Worm (Caenorhabditis elegans) whole organism, dauer: Measurements from ENCODE around the gene cdh-1.
"Not testable (repeated sequence)": the region's sequence is repeated elsewhere in the genome, so short reads cannot be mapped to it uniquely, and the experiment has no call there.

Experiments
- unc-62 ChIP-seq: sonication (generic microtip); optimal IDR thresholded peaks from 2 replicates; lab custom pipeline; 2017; ENCODE audit warnings: missing biosample characterization, missing genetic modification reagents, missing genetic modification characterization

Gene cdh-1

DNA sequence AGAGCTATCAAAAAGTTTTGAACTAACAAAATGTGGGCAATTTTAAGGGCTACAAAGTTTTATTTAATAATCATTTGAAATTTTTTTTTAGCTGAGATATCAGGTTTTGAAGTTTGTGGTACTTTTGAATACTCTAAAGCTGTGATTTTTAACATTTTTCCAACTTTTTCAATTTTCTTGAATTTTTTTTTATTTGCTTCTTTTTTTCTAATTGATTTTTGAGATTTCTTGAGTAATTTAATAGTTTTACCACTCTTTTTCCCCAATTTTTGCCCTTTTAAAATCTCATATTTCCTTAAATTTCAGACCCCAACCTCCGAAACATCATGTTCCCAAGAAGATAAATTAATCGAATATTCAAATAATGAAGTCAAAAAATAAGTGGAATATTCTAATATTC, at the start of gene cdh-1:
Gene cdh-1, plus strand, starts transcription at position 301 of the 400 bp plus-strand sequence.
- TF ChIP-seq unc-62 (GFP tag; lab: Kevin White, UChicago) = no peak

DNA sequence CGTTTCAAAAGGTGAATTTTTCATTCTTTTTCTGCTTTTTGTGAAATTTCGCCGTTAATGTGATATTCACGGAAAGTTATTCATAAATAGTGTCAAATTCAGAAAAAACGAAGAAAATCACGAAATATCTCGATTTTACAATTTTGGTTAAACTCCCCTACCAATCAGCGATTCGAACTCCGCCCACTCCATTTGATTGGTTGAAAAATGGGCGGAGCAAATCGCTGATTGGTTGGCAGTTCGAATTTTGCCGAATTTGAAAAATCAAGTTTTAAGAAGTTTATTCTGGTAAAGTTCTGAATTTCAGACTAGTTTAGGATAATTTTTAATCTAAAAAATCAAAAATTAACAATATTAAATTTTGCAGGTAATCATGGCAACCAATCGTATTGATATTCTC, 46.0 kb upstream of the cdh-1 start:
- TF ChIP-seq unc-62 (GFP tag; lab: Kevin White, UChicago) = no peak

ce11 chrIII:2866597-2866996, 44.1 kb upstream of the cdh-1 start:
- TF ChIP-seq unc-62 (GFP tag; lab: Kevin White, UChicago) = no peak

DNA sequence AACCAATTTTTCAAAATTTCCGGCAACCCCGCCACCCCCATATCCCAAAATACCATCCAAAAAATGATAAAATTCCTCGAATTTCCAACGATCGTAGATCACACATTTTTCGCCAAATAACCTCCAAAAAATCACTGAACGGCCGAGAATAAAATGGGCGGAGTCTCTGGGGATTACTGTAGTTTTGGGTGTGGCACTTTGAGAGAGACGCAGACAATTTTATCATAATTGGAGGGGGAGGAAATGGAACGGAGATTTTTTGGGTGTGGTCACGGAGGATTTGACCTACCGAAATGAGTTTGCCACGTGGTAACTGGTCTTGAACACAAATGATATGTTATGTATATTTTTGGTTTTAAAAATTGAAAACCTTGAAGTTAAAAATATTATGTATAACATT, 42.3 kb upstream of the cdh-1 start:
- no peak for TF ChIP-seq unc-62 (GFP tag; lab: Kevin White, UChicago)

DNA sequence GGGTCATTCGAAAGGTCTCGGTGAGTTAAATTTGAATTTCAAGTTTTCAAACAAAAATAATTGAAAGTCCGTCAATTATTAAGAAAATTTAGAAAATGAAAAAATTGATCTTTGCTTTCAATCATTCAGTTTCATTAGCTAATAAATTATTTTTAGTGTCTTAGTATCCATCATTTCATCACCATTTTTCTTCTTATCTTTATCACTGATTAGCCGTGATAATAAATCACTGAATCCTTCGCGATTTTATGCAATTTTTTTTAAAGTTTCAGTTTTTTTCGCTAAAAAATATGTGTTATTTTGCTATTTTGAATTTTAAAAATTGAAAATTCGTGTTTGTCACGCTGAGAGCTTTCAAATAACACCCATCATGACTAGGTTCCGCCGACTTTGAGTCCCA, 41.7 kb upstream of the cdh-1 start:
- no peak for TF ChIP-seq unc-62 (GFP tag; lab: Kevin White, UChicago)

- TF ChIP-seq unc-62 (GFP tag; lab: Kevin White, UChicago) = no peak
Measured at ce11 chrIII:2869512-2869911, 41.2 kb upstream of the cdh-1 start.

DNA sequence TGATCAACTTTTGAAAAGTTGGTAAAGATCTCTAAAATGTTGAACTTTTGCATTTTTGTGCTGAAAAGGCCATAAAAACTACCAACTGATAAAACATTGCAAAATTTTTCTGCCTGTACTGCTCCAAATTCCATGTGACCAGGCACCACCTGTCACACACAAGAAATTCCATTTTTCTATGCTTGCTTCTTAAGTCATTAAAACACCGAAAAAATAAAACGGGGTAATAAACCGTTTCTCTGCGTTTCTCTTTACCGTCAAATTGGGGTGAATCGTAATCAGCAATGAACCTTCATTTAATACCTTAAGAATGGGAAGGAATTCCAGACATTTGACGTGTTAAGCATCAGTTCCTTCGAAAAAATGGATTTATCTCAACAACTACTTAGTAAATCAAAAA, 40.5 kb upstream of the cdh-1 start:
- TF ChIP-seq unc-62 (GFP tag; lab: Kevin White, UChicago) = no peak

DNA sequence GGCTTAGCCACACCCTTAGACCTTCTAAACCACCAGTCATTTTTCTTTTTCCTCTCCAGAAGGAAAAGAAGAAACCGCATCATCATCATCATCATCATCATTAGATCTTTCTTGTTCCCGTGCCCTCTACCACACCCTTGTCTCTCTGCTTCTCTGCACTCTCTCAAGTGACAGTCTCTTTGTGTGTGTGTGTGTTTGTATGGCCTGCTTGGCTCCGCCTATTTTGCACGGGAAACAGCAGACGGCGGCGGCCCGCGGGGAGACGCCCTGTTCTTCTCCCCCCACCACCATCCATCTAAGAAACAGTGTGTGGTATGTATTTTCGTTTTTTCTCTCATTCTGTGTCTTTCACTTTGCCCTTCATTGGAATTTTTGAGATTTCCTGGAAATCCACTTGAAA, 38.9 kb upstream of the cdh-1 start:
- no peak for TF ChIP-seq unc-62 (GFP tag; lab: Kevin White, UChicago)

ce11 chrIII:2873116-2873644, 37.5 kb upstream of the cdh-1 start:
- no peak for TF ChIP-seq unc-62 (GFP tag; lab: Kevin White, UChicago)

DNA sequence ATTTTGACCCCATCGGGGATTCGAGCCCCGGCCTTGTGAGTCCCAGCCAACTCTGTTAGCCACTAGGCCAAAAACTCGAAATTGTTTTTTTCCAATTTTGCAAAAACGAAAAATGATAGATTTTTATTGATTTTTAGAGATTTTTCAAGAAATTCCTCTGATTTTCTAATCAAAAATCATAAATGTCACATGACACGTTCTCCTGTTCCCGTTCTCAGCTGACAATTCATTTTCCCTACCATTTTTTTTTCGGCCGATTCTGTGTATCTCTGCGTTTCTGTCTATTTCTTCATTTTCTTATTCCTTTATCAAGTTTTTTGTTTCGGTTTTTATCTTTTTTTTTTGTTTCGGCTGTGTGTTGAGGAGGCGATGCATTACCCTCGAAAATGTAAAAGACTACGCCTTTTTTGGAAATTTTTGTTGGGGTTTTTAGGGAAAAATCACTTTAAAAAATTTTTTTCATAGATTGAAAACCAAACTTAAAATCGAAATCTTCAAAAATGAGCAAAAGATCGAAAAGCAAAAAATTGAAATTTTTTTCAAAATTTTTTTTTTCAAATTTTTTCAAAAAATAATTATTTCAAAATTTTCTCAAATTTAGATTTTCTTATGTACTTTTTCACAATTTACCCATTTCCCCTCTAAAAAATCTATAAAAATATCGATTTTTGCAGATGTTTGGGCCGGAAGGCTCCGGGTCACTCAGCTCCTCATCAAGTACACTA, 36.4 kb upstream of the cdh-1 start, which contains the start of gene klf-1:
Gene klf-1, plus strand, starts transcription at position 675 of the 725 bp plus-strand sequence.
- TF ChIP-seq unc-62 (GFP tag; lab: Kevin White, UChicago) = no peak

DNA sequence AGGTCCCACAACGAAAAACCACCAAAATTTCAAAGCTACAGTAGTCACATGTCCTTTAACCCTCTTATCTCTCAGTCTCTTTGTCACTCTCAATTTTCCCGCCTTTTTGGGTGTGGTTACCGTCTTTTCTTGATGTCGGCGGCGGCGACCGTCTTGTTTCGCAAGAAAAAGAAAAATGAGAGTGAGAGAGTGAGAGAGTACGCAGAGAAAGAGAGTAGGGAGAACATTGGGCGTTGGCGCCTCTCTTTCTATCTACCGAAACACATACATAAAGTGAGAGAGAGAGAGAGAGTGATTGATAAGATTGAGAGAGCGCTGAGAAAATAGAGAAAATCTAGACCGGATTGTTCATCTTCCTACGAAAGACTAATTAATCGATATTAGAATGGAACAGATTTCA, 34.8 kb upstream of the cdh-1 start:
- TF ChIP-seq unc-62 (GFP tag; lab: Kevin White, UChicago) = no peak

- TF ChIP-seq unc-62 (GFP tag; lab: Kevin White, UChicago) = no peak
Measured at ce11 chrIII:2879703-2880102, 31.0 kb upstream of the cdh-1 start.

DNA sequence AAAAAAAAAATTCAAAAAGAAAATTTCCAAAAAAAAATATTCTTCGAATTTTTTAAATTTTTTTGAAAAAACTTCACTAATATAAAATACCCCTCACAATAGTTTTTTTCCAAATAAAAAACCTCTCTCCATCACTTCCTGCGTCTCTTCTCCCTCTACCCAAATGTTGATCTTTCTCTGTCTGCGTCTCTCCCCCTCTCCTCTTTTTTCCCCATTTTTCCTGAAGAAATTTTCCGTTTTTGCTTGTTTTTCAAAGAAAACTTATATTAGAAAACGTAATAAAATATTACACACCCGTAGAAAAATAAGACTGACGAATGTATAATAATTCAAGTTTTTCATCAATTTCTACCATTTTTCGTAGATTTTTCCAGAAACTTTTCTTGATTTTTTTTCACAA, 29.6 kb upstream of the cdh-1 start:
- TF ChIP-seq unc-62 (GFP tag; lab: Kevin White, UChicago) = no peak

DNA sequence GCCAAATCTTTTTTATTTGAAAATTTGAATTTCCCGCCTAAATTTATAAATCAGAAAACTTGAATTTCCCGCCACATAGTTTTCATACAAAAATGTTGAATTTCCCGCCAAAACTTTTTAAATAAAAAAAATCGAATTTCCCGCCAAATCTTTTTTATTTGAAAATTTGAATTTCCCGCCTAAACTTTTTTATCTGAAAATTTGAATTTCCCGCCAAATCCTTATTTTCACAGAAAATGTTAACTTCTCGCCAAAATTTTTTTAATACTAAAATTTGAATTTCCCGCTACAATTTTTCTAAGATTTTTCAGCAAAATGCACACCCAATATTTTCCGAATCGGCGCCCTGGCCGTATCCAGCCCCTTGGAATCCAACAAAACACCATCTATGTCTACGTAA, 28.7 kb upstream of the cdh-1 start, which contains the start of gene F56F11.2:
Gene F56F11.2, plus strand, starts transcription at position 301 of the 400 bp plus-strand sequence.
- not testable (repeated sequence) for TF ChIP-seq unc-62 (GFP tag; lab: Kevin White, UChicago)

- TF ChIP-seq unc-62 (GFP tag; lab: Kevin White, UChicago) = no peak
Measured at ce11 chrIII:2891443-2891842, 19.3 kb upstream of the cdh-1 start, which contains the start of gene F56F11.1. TSS of gene F56F11.1 (plus strand) at chrIII:2891743.

ce11 chrIII:2899705-2900104, 11.0 kb upstream of the cdh-1 start:
- TF ChIP-seq unc-62 (GFP tag; lab: Kevin White, UChicago) = no peak

DNA sequence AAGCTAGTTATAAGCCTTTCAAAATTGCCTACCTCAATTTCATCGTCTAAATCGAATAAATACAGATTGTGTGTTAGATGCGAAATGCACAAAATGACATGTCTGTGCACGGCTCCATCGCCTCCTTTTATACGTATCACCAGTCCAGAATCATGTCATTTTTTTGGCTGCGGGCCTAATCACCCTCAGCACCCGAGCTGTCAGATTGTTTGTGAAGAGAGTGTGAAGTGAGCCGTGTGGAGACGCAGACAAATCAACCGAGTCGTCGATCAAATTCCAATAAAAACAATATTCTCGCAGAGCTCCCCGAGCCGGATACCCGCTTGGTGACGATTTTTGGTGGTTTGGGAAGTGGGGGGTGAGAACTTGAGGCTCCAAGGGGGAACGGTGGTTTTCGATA, 9.6 kb upstream of the cdh-1 start, which contains the start of gene idpa-1:
Gene idpa-1, minus strand, starts transcription at position 101 of the 400 bp plus-strand sequence.
- TF ChIP-seq unc-62 (GFP tag; lab: Kevin White, UChicago) = no peak
